Fruit fly (Drosophila melanogaster) whole organism: ENCODE measurements around the gene yellow-k.

ENCODE experiments used
- CG8478 ChIP-seq: fragments of >200 bp; optimal IDR thresholded peaks from 2 replicates; lab custom pipeline; 2018; ENCODE audit warnings: inconsistent platforms
- Dll ChIP-seq: fragments of >200 bp; optimal IDR thresholded peaks from 2 replicates; lab custom pipeline; 2017
- EcR ChIP-seq, 2 experiments: fragments of >200 bp; optimal IDR thresholded peaks; 2 replicates each; lab custom pipeline; 2017; ENCODE audit warnings: missing biosample characterization in 2 of 2, missing genetic modification characterization in 2 of 2, missing genetic modification reagents in 2 of 2
- pan ChIP-seq: fragments of >200 bp; optimal IDR thresholded peaks from 2 replicates; lab custom pipeline; 2017
- psq ChIP-seq: fragments of >200 bp; optimal IDR thresholded peaks from 2 replicates; lab custom pipeline; 2017
- usp ChIP-seq: fragments of >200 bp; optimal IDR thresholded peaks from 2 replicates; lab custom pipeline; 2017; ENCODE audit warnings: missing biosample characterization, missing genetic modification characterization, mixed read lengths

Gene yellow-k

DNA sequence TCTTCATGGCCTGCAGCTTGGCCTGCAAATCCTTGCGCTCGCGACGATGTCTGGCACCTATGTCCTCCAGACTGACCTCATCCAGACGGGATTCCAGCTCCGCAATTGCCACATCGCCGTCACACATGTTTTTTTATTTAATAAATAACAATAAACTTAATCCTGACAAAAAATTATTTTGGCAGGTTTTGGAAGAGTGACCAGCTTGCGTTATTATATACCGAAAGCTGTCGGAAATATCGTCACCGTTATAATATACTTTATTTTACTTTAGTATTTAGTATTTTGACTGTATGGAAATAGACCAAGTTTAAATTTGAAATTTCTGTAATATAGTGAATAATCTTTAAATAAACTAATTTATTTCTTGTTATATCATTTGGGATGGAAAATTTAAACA lies 15.7 kb upstream of the yellow-k start, which contains the start of gene CG7857:
TSS of gene CG7857 (minus strand) at position 208 of the 400 bp plus-strand sequence.
- TF ChIP-seq Dll (no peak), CG8478 (lab: Kevin White, UChicago) (no peak), pan (lab: Kevin White, UChicago) (no peak), psq (lab: Kevin White, UChicago) (no peak), EcR (GFP tag; optimal IDR thresholded peaks at IDR 0.05; lab: Kevin White, UChicago) (no peak), usp (GFP tag; lab: Kevin White, UChicago) (no peak)

DNA sequence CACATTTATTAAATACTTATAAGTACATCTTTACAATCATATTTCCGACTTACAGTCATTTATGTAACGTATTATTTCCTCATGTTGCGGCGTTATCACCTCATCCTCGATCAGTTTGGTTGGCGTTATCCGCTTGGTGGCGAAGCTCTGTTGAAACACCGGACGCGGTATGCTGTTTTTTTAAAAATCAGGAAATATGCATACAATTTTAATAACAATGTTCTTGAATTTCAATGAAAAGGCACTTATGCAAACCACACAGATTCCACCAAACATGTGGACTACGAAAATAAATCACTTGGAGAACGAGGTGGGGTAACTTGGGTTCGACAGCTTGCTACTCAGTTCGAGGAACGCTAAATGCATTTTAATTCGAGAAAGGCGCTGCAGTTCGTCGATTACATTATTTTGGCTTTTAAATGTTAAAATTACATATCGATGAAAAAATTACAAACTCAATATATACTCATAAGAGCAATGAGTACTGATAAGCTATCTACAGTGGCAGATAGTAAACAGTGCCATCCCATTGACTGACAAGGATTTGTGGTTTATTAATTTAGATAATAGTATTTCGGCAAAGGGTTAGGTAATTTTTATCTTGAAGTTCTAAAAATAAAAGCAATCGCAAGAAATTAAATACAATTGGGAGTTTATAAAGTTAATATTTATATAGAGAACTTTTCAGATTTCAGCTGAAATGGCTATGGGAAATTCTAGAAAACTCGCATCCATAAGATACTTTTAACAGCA lies 14.1 kb upstream of the yellow-k start:
- TF ChIP-seq EcR (GFP tag; optimal IDR thresholded peaks at IDR 0.05; lab: Kevin White, UChicago) (no peak), usp (GFP tag; lab: Kevin White, UChicago) (no peak), CG8478 (lab: Kevin White, UChicago) (no peak), pan (lab: Kevin White, UChicago) (no peak), Dll (no peak), psq (lab: Kevin White, UChicago) (no peak)

dm6 chr3L:15507148-15507896 lies 13.1 kb upstream of the yellow-k start:
- TF ChIP-seq Dll (no peak), pan (lab: Kevin White, UChicago) (no peak), CG8478 (lab: Kevin White, UChicago) (no peak), EcR (GFP tag; optimal IDR thresholded peaks at IDR 0.05; lab: Kevin White, UChicago) (peak in 1 of 2 experiments; percentile 3), psq (lab: Kevin White, UChicago) (no peak), usp (GFP tag; lab: Kevin White, UChicago) (no peak)

- peak in 1 of 2 experiments; percentile 54 for TF ChIP-seq EcR (GFP tag; optimal IDR thresholded peaks at IDR 0.05; lab: Kevin White, UChicago)
- no peak for TF ChIP-seq usp (GFP tag; lab: Kevin White, UChicago)
Measured at dm6 chr3L:15508233-15508632, 12.2 kb upstream of the yellow-k start, which contains the start of gene CG7841. CG7841 (minus strand) TSS chr3L:15508252.

- TF ChIP-seq pan (lab: Kevin White, UChicago) (no peak), EcR (GFP tag; optimal IDR thresholded peaks at IDR 0.05; lab: Kevin White, UChicago) (no peak), usp (GFP tag; lab: Kevin White, UChicago) (no peak), psq (lab: Kevin White, UChicago) (no peak), CG8478 (lab: Kevin White, UChicago) (no peak)
Measured at dm6 chr3L:15508750-15509149, 11.7 kb upstream of the yellow-k start, which contains the start of gene Z600. Z600 (plus strand) TSS chr3L:15509061.

DNA sequence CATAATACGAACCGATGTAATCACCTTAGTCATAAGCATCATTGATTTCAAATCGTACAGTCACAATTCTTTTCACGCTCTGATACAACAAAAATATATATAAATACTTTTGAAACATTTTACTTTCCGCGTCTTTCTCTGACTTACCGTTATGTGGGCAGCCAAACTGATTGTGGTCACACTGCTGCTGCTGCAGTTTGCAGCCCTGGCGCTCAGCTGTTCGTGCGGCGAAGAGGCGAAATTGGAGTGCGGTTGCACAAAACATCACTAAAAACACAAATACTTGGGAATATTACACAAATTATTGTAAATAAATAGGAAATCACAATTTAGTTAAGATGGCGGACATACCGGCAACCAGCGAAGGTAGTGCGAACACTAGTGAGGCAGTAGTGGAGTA lies 11.0 kb upstream of the yellow-k start, which contains the start of the genes gdl and gdl-ORF39:
TSS of gene gdl (plus strand) at position 48 of the 400 bp plus-strand sequence.
TSS of gene gdl-ORF39 (plus strand) at position 48 of the 400 bp plus-strand sequence.
- TF ChIP-seq EcR (GFP tag; optimal IDR thresholded peaks at IDR 0.05; lab: Kevin White, UChicago) (no peak), usp (GFP tag; lab: Kevin White, UChicago) (no peak), psq (lab: Kevin White, UChicago) (no peak), CG8478 (lab: Kevin White, UChicago) (no peak), pan (lab: Kevin White, UChicago) (no peak), Dll (no peak)

dm6 chr3L:15510787-15511186 lies 9.6 kb upstream of the yellow-k start, which contains the start of gene MsrA:
MsrA (plus strand) TSS chr3L:15511052.
- TF ChIP-seq pan (lab: Kevin White, UChicago), result no peak
- TF ChIP-seq usp (GFP tag; lab: Kevin White, UChicago), result no peak
- no peak for TF ChIP-seq CG8478 (lab: Kevin White, UChicago)
- TF ChIP-seq Dll, result no peak
- no peak for TF ChIP-seq EcR (GFP tag; optimal IDR thresholded peaks at IDR 0.05; lab: Kevin White, UChicago)
- no peak for TF ChIP-seq psq (lab: Kevin White, UChicago)

dm6 chr3L:15511688-15512250 lies 8.7 kb upstream of the yellow-k start:
- TF ChIP-seq Dll, result no peak
- no peak for TF ChIP-seq EcR (GFP tag; optimal IDR thresholded peaks at IDR 0.05; lab: Kevin White, UChicago)

- no peak for TF ChIP-seq psq (lab: Kevin White, UChicago)
- no peak for TF ChIP-seq EcR (GFP tag; optimal IDR thresholded peaks at IDR 0.05; lab: Kevin White, UChicago)
- no peak for TF ChIP-seq CG8478 (lab: Kevin White, UChicago)
Measured at dm6 chr3L:15513264-15513663, 7.2 kb upstream of the yellow-k start.

dm6 chr3L:15513726-15514125 lies 6.7 kb upstream of the yellow-k start:
- TF ChIP-seq Dll, result no peak
- TF ChIP-seq EcR (GFP tag; optimal IDR thresholded peaks at IDR 0.05; lab: Kevin White, UChicago), result no peak
- no peak for TF ChIP-seq pan (lab: Kevin White, UChicago)
- TF ChIP-seq psq (lab: Kevin White, UChicago), result no peak
- TF ChIP-seq CG8478 (lab: Kevin White, UChicago), result no peak
- TF ChIP-seq usp (GFP tag; lab: Kevin White, UChicago), result no peak

- TF ChIP-seq pan (lab: Kevin White, UChicago) (no peak), Dll (no peak), CG8478 (lab: Kevin White, UChicago) (no peak), usp (GFP tag; lab: Kevin White, UChicago) (no peak), psq (lab: Kevin White, UChicago) (no peak), EcR (GFP tag; optimal IDR thresholded peaks at IDR 0.05; lab: Kevin White, UChicago) (no peak)
Measured at dm6 chr3L:15514405-15514804, 6.0 kb upstream of the yellow-k start.
